Worm (Caenorhabditis elegans) whole organism, L4/young adult: ENCODE data around the gene F49E10.4.

ENCODE experiments used
- W03F9.2 ChIP-seq: fragments of 150-350 bp; optimal IDR thresholded peaks from 2 replicates; lab custom pipeline; 2014; ENCODE audit warnings: missing biosample characterization, missing genetic modification characterization
- dao-5 ChIP-seq: sonication (generic microtip); optimal IDR thresholded peaks from 2 replicates; lab custom pipeline; 2016; ENCODE audit warnings: missing genotype, missing genetic modification characterization, moderate library complexity, missing compliant biosample characterization

- no peak for TF ChIP-seq dao-5 (tag; lab: Kevin White, UChicago)
- no peak for TF ChIP-seq W03F9.2 (tag; lab: Kevin White, UChicago)
Observed at ce11 chrX:5905764-5906163, 30.1 kb downstream of the F49E10.4 start.
